Worm (Caenorhabditis elegans): ENCODE measurements around the gene affl-1.

DNA sequence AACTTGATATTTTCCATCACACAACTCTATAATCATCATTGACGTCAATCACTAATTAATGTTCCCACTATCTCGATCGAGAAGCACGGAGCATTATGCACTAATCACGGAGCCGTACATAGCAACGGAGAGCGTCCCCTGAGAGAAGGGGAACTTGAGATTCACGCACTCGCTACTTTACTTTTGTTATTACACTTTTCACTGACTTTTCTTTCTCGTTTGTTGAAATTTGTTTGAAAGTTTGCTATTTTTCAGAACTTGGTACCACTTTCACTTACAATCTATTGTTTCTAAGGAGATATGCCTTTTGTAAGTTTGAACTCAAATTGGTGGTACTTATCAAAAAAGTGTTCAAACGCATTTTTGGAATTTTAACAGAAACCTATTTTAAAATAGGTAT is 4.1 kb downstream of the affl-1 start, which contains the start of gene Y55B1BR.8:
- TF ChIP-seq lir-3 (tag; optimal IDR thresholded peaks at IDR 0.05; ENCODE audit: poor library complexity) (no peak), mep-1 (tag; optimal IDR thresholded peaks at IDR 0.05) (no peak), nhr-237 (tag; optimal IDR thresholded peaks at IDR 0.05) (no peak), elt-2 (tag; optimal IDR thresholded peaks at IDR 0.05) (no peak)

Data from whole organism, L1 larva.